Fruit fly (Drosophila melanogaster): ENCODE measurements around the gene CG11317.

CG11317 gene

dm6 chr3R:31062344-31062964, 34.7 kb downstream of the CG11317 start (continued):
- TF ChIP-seq CG10274 (GFP tag; optimal IDR thresholded peaks at IDR 0.05): no peak
- no peak for TF ChIP-seq B-H2 (GFP tag; optimal IDR thresholded peaks at IDR 0.05)
- no peak for TF ChIP-seq Sox100B (GFP tag; optimal IDR thresholded peaks at IDR 0.05)
- TF ChIP-seq CG17359 (tag; optimal IDR thresholded peaks at IDR 0.05): no peak
- TF ChIP-seq sim (GFP tag; IDR thresholded peaks at IDR 0.05): no peak
- TF ChIP-seq CG10654 (GFP tag; optimal IDR thresholded peaks at IDR 0.05): no peak
- TF ChIP-seq CG33557 (GFP tag; optimal IDR thresholded peaks at IDR 0.05): no peak
- peak; percentile 20 for TF ChIP-seq Oli (tag; optimal IDR thresholded peaks at IDR 0.05)
- TF ChIP-seq HLHmδ (GFP tag; optimal IDR thresholded peaks at IDR 0.05): no peak
- TF ChIP-seq scrt (GFP tag; optimal IDR thresholded peaks at IDR 0.05): no peak
- no peak for TF ChIP-seq CG12942 (GFP tag; optimal IDR thresholded peaks at IDR 0.05)
- TF ChIP-seq CG13775 (GFP tag; optimal IDR thresholded peaks at IDR 0.05): peak; percentile 28
- TF ChIP-seq CG7786 (GFP tag; optimal IDR thresholded peaks at IDR 0.05): no peak
- TF ChIP-seq bsh (GFP tag; optimal IDR thresholded peaks at IDR 0.05): peak; percentile 41 to 90
- no peak for TF ChIP-seq CG4360 (GFP tag; IDR thresholded peaks at IDR 0.05)
- TF ChIP-seq CG17186 (GFP tag; optimal IDR thresholded peaks at IDR 0.05): no peak
- TF ChIP-seq CG17385 (GFP tag; optimal IDR thresholded peaks at IDR 0.05): no peak
- no peak for TF ChIP-seq pb (GFP tag; optimal IDR thresholded peaks at IDR 0.05)
- TF ChIP-seq Hmr (GFP tag; optimal IDR thresholded peaks at IDR 0.05): no peak
- no peak for TF ChIP-seq E2f1 (GFP tag; IDR thresholded peaks at IDR 0.05)
- TF ChIP-seq Nf-YB (GFP tag; optimal IDR thresholded peaks at IDR 0.05): peak; percentile 99
- no peak for TF ChIP-seq stc (GFP tag; IDR thresholded peaks at IDR 0.05)
- TF ChIP-seq CG42726 (GFP tag; IDR thresholded peaks at IDR 0.05; ENCODE audit: partially characterized antibody): no peak
- TF ChIP-seq Usf (GFP tag; optimal IDR thresholded peaks at IDR 0.05): no peak
- TF ChIP-seq Dbx (GFP tag; IDR thresholded peaks at IDR 0.05): no peak
- TF ChIP-seq CG12219 (GFP tag; optimal IDR thresholded peaks at IDR 0.05): no peak
- TF ChIP-seq BEAF-32 (GFP tag; optimal IDR thresholded peaks at IDR 0.05): no peak
- TF ChIP-seq Bteb2 (GFP tag; optimal IDR thresholded peaks at IDR 0.05): no peak
- no peak for TF ChIP-seq CG17361 (GFP tag; IDR thresholded peaks at IDR 0.05)
- no peak for TF ChIP-seq CG16815 (GFP tag; optimal IDR thresholded peaks at IDR 0.05)
- TF ChIP-seq dati (GFP tag; IDR thresholded peaks at IDR 0.05): no peak
- no peak for TF ChIP-seq CG31388 (GFP tag; optimal IDR thresholded peaks at IDR 0.05)
- TF ChIP-seq CG17912 (GFP tag; optimal IDR thresholded peaks at IDR 0.05): no peak
- TF ChIP-seq ken (GFP tag; IDR thresholded peaks at IDR 0.05): no peak
- no peak for TF ChIP-seq CG4854 (GFP tag; optimal IDR thresholded peaks at IDR 0.05)
- no peak for TF ChIP-seq Vsx1 (GFP tag; optimal IDR thresholded peaks at IDR 0.05)
- no peak for TF ChIP-seq Chrac-16 (GFP tag; optimal IDR thresholded peaks at IDR 0.05)
- no peak for TF ChIP-seq CG11560 (tag; IDR thresholded peaks at IDR 0.05)
- no peak for TF ChIP-seq CG1792 (GFP tag; optimal IDR thresholded peaks at IDR 0.05)
- no peak for TF ChIP-seq Opbp (GFP tag; IDR thresholded peaks at IDR 0.05; ENCODE audit: partially characterized antibody)
- no peak for TF ChIP-seq Mad (GFP tag; optimal IDR thresholded peaks at IDR 0.05)
- no peak for TF ChIP-seq seq (GFP tag; IDR thresholded peaks at IDR 0.05)
- TF ChIP-seq knrl (GFP tag; IDR thresholded peaks at IDR 0.05; ENCODE audit: partially characterized antibody): no peak
- TF ChIP-seq ssp (GFP tag; IDR thresholded peaks at IDR 0.05): no peak
- no peak for TF ChIP-seq Tbp (GFP tag; optimal IDR thresholded peaks at IDR 0.05)
- TF ChIP-seq CG17829 (tag; optimal IDR thresholded peaks at IDR 0.05): no peak
- no peak for TF ChIP-seq toy (GFP tag; IDR thresholded peaks at IDR 0.05)
- TF ChIP-seq cwo (GFP tag; optimal IDR thresholded peaks at IDR 0.05): no peak
- no peak for TF ChIP-seq CG34224 (GFP tag; IDR thresholded peaks at IDR 0.05; ENCODE audit: partially characterized antibody)
- TF ChIP-seq Deaf1 (tag; optimal IDR thresholded peaks at IDR 0.05): peak; percentile 88
